Worm (Caenorhabditis elegans) whole organism, dauer: ENCODE results near the gene inx-6.

ENCODE experiments used
- unc-62 ChIP-seq: sonication (generic microtip); optimal IDR thresholded peaks from 2 replicates; lab custom pipeline; 2017; ENCODE audit warnings: missing biosample characterization, missing genetic modification reagents, missing genetic modification characterization

inx-6 gene

ce11 chrIV:12795371-12795936 lies 49.1 kb downstream of the inx-6 start:
- no peak for TF ChIP-seq unc-62 (GFP tag; lab: Kevin White, UChicago)

- TF ChIP-seq unc-62 (GFP tag; lab: Kevin White, UChicago): no peak
These were observed 50.4 kb downstream of the inx-6 start for ce11 chrIV:12796811-12797210.
